Worm (Caenorhabditis elegans) whole organism, L1 larva: ENCODE data around the gene rsa-2.
A peak's percentile ranks its signal among the peaks of the same experiment; 100 is the strongest.

Experiments
- C04F5.9 ChIP-seq: sonication (generic microtip); optimal IDR thresholded peaks from 2 replicates; lab custom pipeline; 2016; ENCODE audit warnings: missing genetic modification characterization, missing compliant biosample characterization
- aha-1 ChIP-seq: fragments of 150-350 bp; optimal IDR thresholded peaks from 2 replicates; lab custom pipeline; 2014; ENCODE audit warnings: missing biosample characterization, missing genetic modification characterization
- alr-1 ChIP-seq: fragments of 200-800 bp; sonication (Bioruptor generic); optimal IDR thresholded peaks from 2 replicates; lab custom pipeline; 2018; ENCODE audit warnings: borderline replicate concordance, mild to moderate bottlenecking, missing genetic modification characterization, missing compliant biosample characterization
- aly-2 ChIP-seq: fragments of 150-350 bp; optimal IDR thresholded peaks from 2 replicates; lab custom pipeline; 2014; ENCODE audit warnings: missing biosample characterization, missing genetic modification characterization
- ceh-8 ChIP-seq: fragments of 200-800 bp; sonication (Bioruptor generic); optimal IDR thresholded peaks from 2 replicates; lab custom pipeline; 2018; ENCODE audit warnings: mild to moderate bottlenecking, missing genetic modification characterization, moderate library complexity, missing compliant biosample characterization
- ceh-82 ChIP-seq, 3 experiments: fragments of 150-350 bp in 1 of 3; sonication (generic microtip) in 2 of 3; optimal IDR thresholded peaks; 2 replicates each; lab custom pipeline; 2014 to 2017; ENCODE audit warnings: missing biosample characterization in 3 of 3, missing genetic modification characterization in 3 of 3
- ceh-88 ChIP-seq: fragments of 200-800 bp; sonication (Bioruptor generic); IDR thresholded peaks from 2 replicates; pipeline ENCODE4 v1.3.6; 2022; ENCODE audit warnings: missing genetic modification characterization, missing compliant biosample characterization
- ceh-90 ChIP-seq: sonication (generic microtip); optimal IDR thresholded peaks from 2 replicates; lab custom pipeline; 2016; ENCODE audit warnings: missing genetic modification characterization, missing compliant biosample characterization
- dpl-1 ChIP-seq, 3 experiments: fragments of 150-350 bp in 2 of 3; sonication (generic microtip) in 1 of 3; optimal IDR thresholded peaks; 2 replicates each; lab custom pipeline; 2014 to 2017; ENCODE audit warnings: missing biosample characterization in 3 of 3, missing genetic modification characterization in 3 of 3, missing genetic modification reagents in 3 of 3
- efl-1 ChIP-seq, 4 experiments: fragments of 150-350 bp; optimal IDR thresholded peaks in 3 of 4; peaks in 1 of 4; 1 replicate in 1 of 4; 2 replicates in 3 of 4; lab custom pipeline; 2014; ENCODE audit warnings: missing biosample characterization in 2 of 4, missing genetic modification characterization in 2 of 4, missing genetic modification reagents in 2 of 4
- egl-13 ChIP-seq: sonication (generic microtip); optimal IDR thresholded peaks from 2 replicates; lab custom pipeline; 2016; ENCODE audit warnings: missing genotype, missing genetic modification reagents, missing genetic modification characterization, missing compliant biosample characterization
- fkh-4 ChIP-seq: sonication (generic microtip); optimal IDR thresholded peaks from 2 replicates; lab custom pipeline; 2016; ENCODE audit warnings: missing compliant biosample characterization, missing genetic modification characterization, borderline replicate concordance
- fkh-8 ChIP-seq: sonication (generic microtip); optimal IDR thresholded peaks from 2 replicates; lab custom pipeline; 2016; ENCODE audit warnings: mild to moderate bottlenecking, missing genetic modification characterization, missing compliant biosample characterization
- fos-1 ChIP-seq: fragments of 150-350 bp; optimal IDR thresholded peaks from 2 replicates; lab custom pipeline; 2014; ENCODE audit warnings: missing biosample characterization, missing genetic modification characterization
- grh-1 ChIP-seq: fragments of 200-800 bp; sonication (Bioruptor generic); IDR thresholded peaks from 2 replicates; pipeline ENCODE4 v1.3.6; 2022; ENCODE audit warnings: missing genetic modification reagents, missing genetic modification characterization, missing compliant biosample characterization
- irx-1 ChIP-seq: sonication (generic microtip); optimal IDR thresholded peaks from 2 replicates; lab custom pipeline; 2016; ENCODE audit warnings: missing genetic modification characterization, missing compliant biosample characterization
- isw-1 ChIP-seq: fragments of 200-800 bp; sonication (Bioruptor generic); IDR thresholded peaks from 2 replicates; pipeline ENCODE4 v1.3.6; 2022; ENCODE audit warnings: missing genetic modification characterization, missing compliant biosample characterization
- jun-1 ChIP-seq: fragments of 150-350 bp; optimal IDR thresholded peaks from 2 replicates; lab custom pipeline; 2014; ENCODE audit warnings: missing biosample characterization, missing genetic modification reagents, missing genetic modification characterization
- lin-13 ChIP-seq: fragments of 150-350 bp; optimal IDR thresholded peaks from 2 replicates; lab custom pipeline; 2014; ENCODE audit warnings: missing biosample characterization, missing genetic modification reagents, missing genetic modification characterization
- lin-14 ChIP-seq: fragments of 200-800 bp; sonication (Bioruptor generic); optimal IDR thresholded peaks from 2 replicates; lab custom pipeline; 2018; ENCODE audit warnings: mild to moderate bottlenecking, missing genetic modification characterization, moderate library complexity, missing compliant biosample characterization
- lin-15B ChIP-seq: fragments of 150-350 bp; sonication (generic microtip); optimal IDR thresholded peaks from 3 replicates; lab custom pipeline; 2014; ENCODE audit warnings: missing biosample characterization, missing genetic modification characterization
- lin-35 ChIP-seq, 2 experiments: fragments of 150-350 bp; optimal IDR thresholded peaks; 2 replicates each; lab custom pipeline; 2014; ENCODE audit warnings: missing biosample characterization in 2 of 2, missing genetic modification characterization in 2 of 2, missing genetic modification reagents in 2 of 2
- lin-39 ChIP-seq: fragments of 150-350 bp; optimal IDR thresholded peaks from 2 replicates; lab custom pipeline; 2014; ENCODE audit warnings: missing biosample characterization, missing genetic modification reagents, missing genetic modification characterization
- lir-3 ChIP-seq: sonication (generic microtip); optimal IDR thresholded peaks from 2 replicates; lab custom pipeline; 2016; ENCODE audit warnings: mild to moderate bottlenecking, missing genetic modification characterization, moderate library complexity, missing compliant biosample characterization; ENCODE audit not compliant: poor library complexity
- lsy-2 ChIP-seq, 2 experiments: fragments of 150-350 bp; optimal IDR thresholded peaks; 2 replicates each; lab custom pipeline; 2014; ENCODE audit warnings: missing biosample characterization in 2 of 2, missing genetic modification characterization in 2 of 2
- mab-9 ChIP-seq: fragments of 200-800 bp; sonication (Bioruptor generic); IDR thresholded peaks from 2 replicates; pipeline ENCODE4 v1.3.6; 2022; ENCODE audit warnings: missing genetic modification reagents, missing genetic modification characterization, missing compliant biosample characterization
- mef-2 ChIP-seq: fragments of 150-350 bp; optimal IDR thresholded peaks from 2 replicates; lab custom pipeline; 2014; ENCODE audit warnings: missing biosample characterization, missing genetic modification characterization
- mep-1 ChIP-seq: fragments of 150-350 bp; optimal IDR thresholded peaks from 2 replicates; lab custom pipeline; 2014; ENCODE audit warnings: missing biosample characterization, missing genetic modification characterization
- nhr-11 ChIP-seq: fragments of 150-350 bp; optimal IDR thresholded peaks from 2 replicates; lab custom pipeline; 2014; ENCODE audit warnings: missing biosample characterization, missing genetic modification characterization
- nhr-19 ChIP-seq: fragments of 200-800 bp; sonication (Bioruptor generic); conservative IDR thresholded peaks from 2 replicates; pipeline ENCODE4 v1.3.6; 2022; ENCODE audit warnings: missing genetic modification characterization, missing compliant biosample characterization
- nhr-20 ChIP-seq: sonication (generic microtip); optimal IDR thresholded peaks from 2 replicates; lab custom pipeline; 2016; ENCODE audit warnings: mild to moderate bottlenecking, missing genetic modification characterization, missing compliant biosample characterization
- nhr-237 ChIP-seq: fragments of 150-350 bp; optimal IDR thresholded peaks from 2 replicates; lab custom pipeline; 2014; ENCODE audit warnings: missing biosample characterization, missing genetic modification characterization
- nhr-47 ChIP-seq: sonication (generic microtip); optimal IDR thresholded peaks from 2 replicates; lab custom pipeline; 2016; ENCODE audit warnings: mild to moderate bottlenecking, missing genetic modification characterization, moderate library complexity, missing compliant biosample characterization
- nhr-71 ChIP-seq: sonication (generic microtip); optimal IDR thresholded peaks from 2 replicates; lab custom pipeline; 2016; ENCODE audit warnings: mild to moderate bottlenecking, missing genetic modification characterization, moderate library complexity, missing compliant biosample characterization
- nhr-77 ChIP-seq: fragments of 150-350 bp; optimal IDR thresholded peaks from 2 replicates; lab custom pipeline; 2014; ENCODE audit warnings: missing biosample characterization, missing genetic modification characterization
- nhr-85 ChIP-seq: sonication (generic microtip); peaks from one replicate; lab custom pipeline; 2016; ENCODE audit warnings: missing genetic modification characterization, inconsistent platforms, missing compliant biosample characterization
- nhr-90 ChIP-seq: sonication (generic microtip); optimal IDR thresholded peaks from 2 replicates; lab custom pipeline; 2016; ENCODE audit warnings: mild to moderate bottlenecking, missing genetic modification characterization, missing compliant biosample characterization; ENCODE audit not compliant: poor library complexity
- pag-3 ChIP-seq: sonication (generic microtip); optimal IDR thresholded peaks from 2 replicates; lab custom pipeline; 2017; ENCODE audit warnings: missing genetic modification characterization, mild to moderate bottlenecking, missing compliant biosample characterization, antibody characterized with exemption, borderline replicate concordance; ENCODE audit not compliant: insufficient read depth
- pax-3 ChIP-seq: fragments of 200-800 bp; sonication (Bioruptor generic); optimal IDR thresholded peaks from 2 replicates; lab custom pipeline; 2018; ENCODE audit warnings: mild to moderate bottlenecking, missing genetic modification characterization, moderate library complexity, missing compliant biosample characterization
- pqm-1 ChIP-seq: sonication (generic microtip); optimal IDR thresholded peaks from 3 replicates; lab custom pipeline; 2017; ENCODE audit warnings: missing biosample characterization, missing genetic modification characterization
- rnt-1 ChIP-seq: sonication (generic microtip); optimal IDR thresholded peaks from 2 replicates; lab custom pipeline; 2016; ENCODE audit warnings: mild to moderate bottlenecking, missing genetic modification characterization, moderate library complexity, missing compliant biosample characterization
- snu-23 ChIP-seq: sonication (generic microtip); optimal IDR thresholded peaks from 2 replicates; lab custom pipeline; 2016; ENCODE audit warnings: missing genetic modification characterization, missing compliant biosample characterization
- sox-4 ChIP-seq: sonication (generic microtip); optimal IDR thresholded peaks from 2 replicates; lab custom pipeline; 2016; ENCODE audit warnings: missing genetic modification characterization, missing compliant biosample characterization
- swsn-7 ChIP-seq: sonication (generic microtip); optimal IDR thresholded peaks from 2 replicates; lab custom pipeline; 2016; ENCODE audit warnings: missing genetic modification characterization, missing compliant biosample characterization
- tbx-2 ChIP-seq: sonication (generic microtip); optimal IDR thresholded peaks from 2 replicates; lab custom pipeline; 2016; ENCODE audit warnings: missing genetic modification characterization, missing compliant biosample characterization
- unc-86 ChIP-seq: sonication (generic microtip); optimal IDR thresholded peaks from 2 replicates; lab custom pipeline; 2016; ENCODE audit warnings: missing genetic modification characterization, missing compliant biosample characterization
- unc-98 ChIP-seq: fragments of 200-800 bp; sonication (Bioruptor generic); IDR thresholded peaks from 2 replicates; pipeline ENCODE4 v1.3.6; 2022; ENCODE audit warnings: missing genetic modification characterization, missing compliant biosample characterization
- xbp-1 ChIP-seq: sonication (generic microtip); optimal IDR thresholded peaks from 2 replicates; lab custom pipeline; 2016; ENCODE audit warnings: missing genetic modification characterization, missing compliant biosample characterization
- ztf-11 ChIP-seq, 2 experiments: sonication (generic microtip); optimal IDR thresholded peaks; 2 replicates each; lab custom pipeline; 2016 to 2017; ENCODE audit warnings: missing genetic modification characterization in 2 of 2, missing biosample characterization in 1 of 2, missing compliant biosample characterization in 1 of 2
- ztf-4 ChIP-seq: fragments of 150-350 bp; optimal IDR thresholded peaks from 2 replicates; lab custom pipeline; 2014; ENCODE audit warnings: missing biosample characterization, missing genetic modification characterization

The rsa-2 gene

DNA sequence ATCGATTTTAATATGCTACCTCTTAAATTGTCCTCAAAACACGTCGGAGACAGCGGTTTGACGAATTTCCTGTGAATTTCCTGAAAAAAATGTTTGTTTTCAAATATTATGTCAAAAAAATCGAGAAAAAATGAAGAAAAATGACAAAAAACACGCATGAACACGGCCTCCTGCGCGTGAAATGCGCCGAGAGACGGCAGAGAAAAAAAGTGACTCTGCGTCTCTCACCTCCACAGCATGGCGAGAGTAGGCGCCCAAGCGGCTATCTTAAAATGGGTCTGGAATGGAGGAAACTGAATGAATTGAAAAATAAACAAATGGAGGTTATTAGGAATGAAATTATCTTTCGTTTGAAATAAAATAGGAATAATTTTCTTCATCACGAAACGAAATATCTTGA, 47.5 kb downstream of the rsa-2 start (continued):
- TF ChIP-seq pag-3 (tag; lab: Kevin White, UChicago) (no peak), mef-2 (tag; lab: Kevin White, UChicago) (no peak), aly-2 (tag; lab: Kevin White, UChicago) (no peak), ztf-4 (tag; lab: Kevin White, UChicago) (no peak), nhr-20 (tag; lab: Kevin White, UChicago) (peak; percentile 69)
- TF ChIP-seq, all 84 proteins: peak for 55

DNA sequence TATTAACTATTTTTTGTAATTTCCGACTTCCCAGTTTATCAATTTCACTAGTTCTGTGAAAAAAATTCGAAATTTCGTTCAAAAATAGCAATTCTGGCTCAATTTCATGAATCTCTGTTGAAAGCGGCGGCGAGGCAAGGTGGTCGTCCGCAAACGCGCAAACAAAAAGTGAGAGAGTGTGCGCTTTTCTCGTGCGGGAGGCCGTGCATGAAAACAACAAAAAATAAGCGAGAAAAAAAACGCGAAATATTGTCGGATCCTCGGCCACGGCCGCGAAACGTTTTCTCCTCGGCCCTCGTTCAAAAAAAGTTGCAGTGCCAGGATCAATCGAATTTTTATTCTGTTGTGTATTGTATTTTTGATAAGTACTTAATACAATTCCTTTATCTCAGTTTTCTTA, 49.4 kb downstream of the rsa-2 start:
- TF ChIP-seq nhr-77 (tag; lab: Kevin White, UChicago) (peak; percentile 5), nhr-90 (tag; lab: Kevin White, UChicago) (peak; percentile 77), mab-9 (peak; percentile 64), irx-1 (tag; lab: Kevin White, UChicago) (peak; percentile 67), grh-1 (GFP tag; lab: Robert Waterston, UW) (peak; percentile 59), pqm-1 (tag; lab: Kevin White, UChicago) (no peak), tbx-2 (tag; lab: Kevin White, UChicago) (peak; percentile 74), lin-35 (GFP tag; optimal IDR thresholded peaks at IDR 0.05; lab: Kevin White, UChicago) (peak; percentile 32 to 59), aha-1 (tag; lab: Kevin White, UChicago) (no peak), isw-1 (GFP tag; lab: Robert Waterston, UW) (peak; percentile 59), mep-1 (peak; percentile 38), nhr-71 (tag; lab: Kevin White, UChicago) (peak; percentile 77), ceh-82 (tag; optimal IDR thresholded peaks at IDR 0.05; lab: Kevin White, UChicago) (peak; percentile 10 to 29 (median 14)), swsn-7 (tag; lab: Kevin White, UChicago) (peak; percentile 63), nhr-20 (tag; lab: Kevin White, UChicago) (peak; percentile 65), nhr-11 (no peak), unc-86 (tag; lab: Kevin White, UChicago) (peak; percentile 46), lin-39 (tag; lab: Kevin White, UChicago) (no peak), fkh-8 (tag; lab: Kevin White, UChicago) (peak; percentile 61), nhr-85 (tag; lab: Kevin White, UChicago) (peak; percentile 71), lsy-2 (tag; optimal IDR thresholded peaks at IDR 0.05; lab: Kevin White, UChicago) (peak; percentile 38 to 43), pax-3 (tag; lab: Kevin White, UChicago) (peak; percentile 52), fos-1 (tag; lab: Kevin White, UChicago) (no peak), ceh-90 (tag; lab: Kevin White, UChicago) (peak; percentile 75), nhr-47 (tag; lab: Kevin White, UChicago) (peak; percentile 82), jun-1 (tag; lab: Kevin White, UChicago) (no peak), lin-15B (tag; lab: Kevin White, UChicago) (peak; percentile 53), ceh-88 (GFP tag; lab: Robert Waterston, UW) (no peak), egl-13 (tag; lab: Kevin White, UChicago) (peak; percentile 59), rnt-1 (tag; lab: Kevin White, UChicago) (peak; percentile 93), xbp-1 (tag; lab: Kevin White, UChicago) (peak; percentile 58), alr-1 (tag; lab: Kevin White, UChicago) (no peak), C04F5.9 (tag; lab: Kevin White, UChicago) (peak; percentile 50), lin-14 (peak; percentile 77), sox-4 (peak; percentile 57), nhr-237 (no peak), ztf-11 (tag; optimal IDR thresholded peaks at IDR 0.05; lab: Kevin White, UChicago) (peak in 1 of 2 experiments; percentile 71), lin-13 (GFP tag; lab: Kevin White, UChicago) (no peak), lir-3 (tag; lab: Kevin White, UChicago) (peak; percentile 81), fkh-4 (tag; lab: Kevin White, UChicago) (peak; percentile 33), unc-98 (peak; percentile 46; the same call in 1 of the 2 replicates), nhr-19 (GFP tag; lab: Robert Waterston, UW) (peak; percentile 75), dpl-1 (GFP tag; optimal IDR thresholded peaks at IDR 0.05; lab: Kevin White, UChicago) (peak; percentile 34 to 57 (median 56)), efl-1 (optimal IDR thresholded peaks at IDR 0.05; lab: Kevin White, UChicago) (peak; percentile 32 to 74), efl-1 (GFP tag; optimal IDR thresholded peaks at IDR 0.05 in 1 of 2; lab: Kevin White, UChicago) (peak; percentile 66 to 95), snu-23 (GFP tag; lab: Kevin White, UChicago) (peak; percentile 61), ceh-8 (GFP tag; lab: Kevin White, UChicago) (peak; percentile 36)
